Fruit fly (Drosophila melanogaster) whole organism, pupa: ENCODE results near the gene sob.

Experiments used
- CG10348 ChIP-seq: fragments of 200-800 bp; sonication (Bioruptor generic); IDR thresholded peaks from 2 replicates; pipeline ENCODE4 v1.3.6; 2022; ENCODE audit warnings: missing biosample characterization, missing genetic modification characterization
- CG12605 ChIP-seq: fragments of 200-800 bp; sonication (Bioruptor generic); IDR thresholded peaks from 2 replicates; pipeline ENCODE4 v1.3.6; 2022; ENCODE audit warnings: missing biosample characterization, missing genetic modification characterization
- CG13204 ChIP-seq: fragments of 200-800 bp; sonication (Bioruptor generic); optimal IDR thresholded peaks from 2 replicates; lab custom pipeline; 2018; ENCODE audit warnings: missing biosample characterization, mild to moderate bottlenecking, missing genetic modification characterization, moderate library complexity
- CG14655 ChIP-seq: fragments of 200-800 bp; sonication (Bioruptor generic); optimal IDR thresholded peaks from 3 replicates; lab custom pipeline; 2017; ENCODE audit warnings: mild to moderate bottlenecking, missing biosample characterization, missing genetic modification reagents, missing genetic modification characterization
- CG17806 ChIP-seq: fragments of 200-800 bp; sonication (Bioruptor generic); optimal IDR thresholded peaks from 2 replicates; lab custom pipeline; 2018; ENCODE audit warnings: missing biosample characterization, mild to moderate bottlenecking, missing genetic modification characterization, moderate library complexity
- CG32121 ChIP-seq: fragments of 200-800 bp; sonication (Bioruptor generic); IDR thresholded peaks from 2 replicates; pipeline ENCODE4 v1.3.6; 2022; ENCODE audit warnings: missing biosample characterization, missing genetic modification characterization
- CG4496 ChIP-seq: fragments of 200-800 bp; sonication (Bioruptor generic); IDR thresholded peaks from 3 replicates; pipeline ENCODE4 v1.3.6; 2022; ENCODE audit warnings: missing biosample characterization, missing genetic modification characterization
- D1 ChIP-seq: fragments of 200-800 bp; sonication (Bioruptor generic); optimal IDR thresholded peaks from 2 replicates; lab custom pipeline; 2018; ENCODE audit warnings: missing biosample characterization, mild to moderate bottlenecking, missing genetic modification characterization, moderate library complexity
- EcR ChIP-seq: fragments of 200-800 bp; sonication (Bioruptor generic); optimal IDR thresholded peaks from 3 replicates; lab custom pipeline; 2019; ENCODE audit warnings: missing biosample characterization, missing genetic modification characterization, mild to moderate bottlenecking, moderate library complexity, missing genetic modification reagents
- Ets98B ChIP-seq: fragments of 200-800 bp; sonication (Bioruptor generic); IDR thresholded peaks from 2 replicates; pipeline ENCODE4 v1.3.6; 2022; ENCODE audit warnings: missing biosample characterization, missing genetic modification characterization
- Snoo ChIP-seq: fragments of 200-800 bp; sonication (Bioruptor generic); optimal IDR thresholded peaks from 3 replicates; lab custom pipeline; 2017; ENCODE audit warnings: missing biosample characterization, mild to moderate bottlenecking, missing genetic modification characterization, inconsistent platforms
- rn ChIP-seq: fragments of 200-800 bp; sonication (Bioruptor generic); IDR thresholded peaks from 2 replicates; pipeline ENCODE4 v1.3.6; 2022; ENCODE audit warnings: missing biosample characterization, missing genetic modification characterization

The sob gene

DNA sequence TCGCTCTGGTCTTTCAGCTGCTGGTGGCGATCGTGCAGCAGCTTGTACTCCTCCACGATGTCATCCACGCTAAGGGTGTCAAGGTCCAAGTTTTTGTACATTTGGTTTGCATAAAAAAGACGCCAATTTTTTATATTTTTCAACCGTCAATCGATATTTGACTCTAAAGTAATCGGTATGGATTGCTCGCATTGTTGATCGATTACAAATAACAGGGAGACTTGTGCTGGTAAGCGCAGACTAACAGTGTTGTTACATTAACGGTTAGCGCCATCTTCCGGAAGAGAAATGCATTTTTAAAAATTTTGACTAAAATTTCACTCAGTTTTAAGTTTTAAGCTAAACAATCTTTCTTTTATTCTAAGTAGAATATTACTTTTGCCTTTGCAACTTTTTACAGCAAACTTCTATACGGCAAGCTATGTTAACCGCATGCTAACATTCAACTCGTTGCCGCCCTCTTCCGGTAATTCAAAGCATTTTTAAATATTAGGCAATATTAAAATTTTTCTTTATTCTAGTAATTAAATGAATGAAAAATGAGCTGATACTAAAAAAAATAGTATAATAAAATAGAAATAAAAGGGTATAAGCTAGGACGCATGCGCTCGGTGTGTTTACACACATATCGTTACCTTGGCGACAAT lies 50.3 kb downstream of the sob start, which contains the start of the genes Spindly and IFT57:
Gene Spindly, minus strand, starts transcription at position 132 of the 647 bp plus-strand sequence.
Gene IFT57, plus strand, starts transcription at position 604 of the 647 bp plus-strand sequence.
- TF ChIP-seq Snoo (tag; lab: Kevin White, UChicago) (no peak), CG13204 (GFP tag; lab: Kevin White, UChicago) (no peak), CG10348 (no peak), EcR (no peak), CG32121 (GFP tag; lab: Robert Waterston, UW) (no peak), Ets98B (GFP tag; lab: Robert Waterston, UW) (no peak), CG12605 (GFP tag; lab: Robert Waterston, UW) (no peak), CG14655 (GFP tag; lab: Kevin White, UChicago) (no peak), D1 (tag; lab: Kevin White, UChicago) (no peak), CG17806 (no peak), rn (GFP tag; lab: Robert Waterston, UW) (no peak), CG4496 (no peak)
